Worm (Caenorhabditis elegans) whole organism, early embryonic: ENCODE data around the gene frpr-16.
"Not testable (repeated sequence)": the region's sequence is repeated elsewhere in the genome, so short reads cannot be mapped to it uniquely, and the experiment has no call there.

Experiments used
- B0310.2 ChIP-seq: sonication (generic microtip); optimal IDR thresholded peaks from 2 replicates; lab custom pipeline; 2016; ENCODE audit warnings: mild to moderate bottlenecking, missing genetic modification characterization, missing compliant biosample characterization
- F13C5.2 ChIP-seq: sonication (generic microtip); optimal IDR thresholded peaks from 2 replicates; lab custom pipeline; 2017; ENCODE audit warnings: mild to moderate bottlenecking, missing genetic modification characterization, inconsistent platforms, missing compliant biosample characterization
- aly-1 ChIP-seq: sonication (generic microtip); optimal IDR thresholded peaks from 2 replicates; lab custom pipeline; 2016; ENCODE audit warnings: missing genetic modification characterization, missing compliant biosample characterization
- ama-1 ChIP-seq: fragments of 150-350 bp; optimal IDR thresholded peaks from 2 replicates; lab custom pipeline; 2014
- ceh-13 ChIP-seq: fragments of 200-800 bp; sonication (Bioruptor generic); optimal IDR thresholded peaks from 2 replicates; lab custom pipeline; 2018; ENCODE audit warnings: mild to moderate bottlenecking, missing genetic modification characterization, missing compliant biosample characterization
- ceh-36 ChIP-seq: sonication (generic microtip); optimal IDR thresholded peaks from 2 replicates; lab custom pipeline; 2016; ENCODE audit warnings: missing genetic modification characterization, inconsistent platforms, missing compliant biosample characterization
- ets-7 ChIP-seq: sonication (generic microtip); optimal IDR thresholded peaks from 2 replicates; lab custom pipeline; 2016; ENCODE audit warnings: missing genotype, missing genetic modification characterization, missing compliant biosample characterization
- flt-1 ChIP-seq: fragments of 200-800 bp; sonication (Bioruptor generic); IDR thresholded peaks from 2 replicates; pipeline ENCODE4 v1.3.6; 2022; ENCODE audit warnings: missing genetic modification characterization, missing compliant biosample characterization
- hmbx-1 ChIP-seq: sonication (generic microtip); optimal IDR thresholded peaks from 2 replicates; lab custom pipeline; 2016; ENCODE audit warnings: mild to moderate bottlenecking, missing genetic modification characterization, missing compliant biosample characterization
- hmg-4 ChIP-seq: fragments of 200-800 bp; sonication (Bioruptor generic); optimal IDR thresholded peaks from 2 replicates; lab custom pipeline; 2018; ENCODE audit warnings: mild to moderate bottlenecking, missing genetic modification characterization, missing compliant biosample characterization
- hnd-1 ChIP-seq: sonication (generic microtip); optimal IDR thresholded peaks from 2 replicates; lab custom pipeline; 2016; ENCODE audit warnings: missing genetic modification characterization, missing compliant biosample characterization
- pes-1 ChIP-seq: fragments of 200-800 bp; sonication (Bioruptor generic); IDR thresholded peaks from 2 replicates; pipeline ENCODE4 v1.3.6; 2022; ENCODE audit warnings: missing genetic modification reagents, missing genetic modification characterization, missing compliant biosample characterization
- scrt-1 ChIP-seq: fragments of 200-800 bp; sonication (Bioruptor generic); IDR thresholded peaks from 2 replicates; pipeline ENCODE4 v1.3.6; 2022; ENCODE audit warnings: missing genetic modification characterization, missing compliant biosample characterization
- sea-1 ChIP-seq: fragments of 200-800 bp; sonication (Bioruptor generic); conservative IDR thresholded peaks from 2 replicates; pipeline ENCODE4 v1.3.6; 2022; ENCODE audit warnings: missing genetic modification characterization, missing compliant biosample characterization
- tbx-11 ChIP-seq: fragments of 200-800 bp; sonication (Bioruptor generic); IDR thresholded peaks from 2 replicates; pipeline ENCODE4 v1.3.6; 2022; ENCODE audit warnings: missing genetic modification characterization, missing compliant biosample characterization
- tbx-37 ChIP-seq: fragments of 200-800 bp; sonication (Bioruptor generic); conservative IDR thresholded peaks from 2 replicates; pipeline ENCODE4 v1.3.6; 2022; ENCODE audit warnings: missing genetic modification reagents, missing genetic modification characterization, missing compliant biosample characterization
- tra-4 ChIP-seq: sonication (generic microtip); optimal IDR thresholded peaks from 2 replicates; lab custom pipeline; 2017; ENCODE audit warnings: missing genetic modification characterization, missing compliant biosample characterization

Gene frpr-16

ce11 chrII:6025647-6026046 lies 5.4 kb downstream of the frpr-16 start:
- TF ChIP-seq F13C5.2 (tag; lab: Kevin White, UChicago): no peak
- no peak for TF ChIP-seq hmbx-1 (tag; lab: Kevin White, UChicago)
- no peak for TF ChIP-seq ama-1 (lab: Kevin White, UChicago)
- no peak for TF ChIP-seq tra-4 (tag; lab: Kevin White, UChicago)
- no peak for TF ChIP-seq ceh-36 (tag; lab: Kevin White, UChicago)
- TF ChIP-seq B0310.2: no peak
- TF ChIP-seq flt-1 (GFP tag; lab: Robert Waterston, UW): no peak
- no peak for TF ChIP-seq ceh-13 (GFP tag; lab: Kevin White, UChicago)
- no peak for TF ChIP-seq tbx-11 (GFP tag; lab: Robert Waterston, UW)
- TF ChIP-seq scrt-1 (GFP tag; lab: Robert Waterston, UW): no peak
- no peak for TF ChIP-seq aly-1 (tag; lab: Kevin White, UChicago)
- TF ChIP-seq tbx-37 (GFP tag; lab: Robert Waterston, UW): no peak
- no peak for TF ChIP-seq hmg-4
- TF ChIP-seq sea-1 (GFP tag; lab: Robert Waterston, UW): no peak
- TF ChIP-seq hnd-1 (tag; lab: Kevin White, UChicago): no peak
- no peak for TF ChIP-seq pes-1 (GFP tag; lab: Robert Waterston, UW)
- no peak for TF ChIP-seq ets-7 (tag; lab: Kevin White, UChicago)

DNA sequence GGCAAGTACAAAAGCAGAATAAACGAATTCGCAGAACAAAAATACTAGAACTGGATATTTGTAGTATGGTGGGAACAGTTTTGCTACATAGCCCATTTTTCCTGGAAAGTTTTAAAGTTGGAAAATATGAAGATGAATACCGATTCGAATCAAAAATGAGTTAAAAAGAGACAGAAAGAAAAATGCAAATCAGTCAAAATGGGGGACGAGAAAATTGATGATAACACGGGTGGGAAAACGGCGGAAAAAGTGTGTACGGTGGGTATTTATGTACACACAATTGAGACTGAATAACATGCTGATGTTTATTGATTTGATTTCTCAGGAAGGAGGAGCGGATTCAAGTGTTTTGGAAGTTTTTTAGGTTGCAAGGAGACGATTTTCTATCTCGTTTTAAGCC lies 6.1 kb downstream of the frpr-16 start, which contains the start of gene R12C12.9:
Gene R12C12.9 (minus strand): TSS at position 101 of the 400 bp plus-strand sequence.
- TF ChIP-seq tra-4 (tag; lab: Kevin White, UChicago) (no peak), hnd-1 (tag; lab: Kevin White, UChicago) (no peak), scrt-1 (GFP tag; lab: Robert Waterston, UW) (no peak), ceh-13 (GFP tag; lab: Kevin White, UChicago) (no peak), ceh-36 (tag; lab: Kevin White, UChicago) (no peak), ets-7 (tag; lab: Kevin White, UChicago) (no peak), flt-1 (GFP tag; lab: Robert Waterston, UW) (no peak), tbx-37 (GFP tag; lab: Robert Waterston, UW) (no peak), sea-1 (GFP tag; lab: Robert Waterston, UW) (no peak), aly-1 (tag; lab: Kevin White, UChicago) (no peak), hmg-4 (no peak), ama-1 (lab: Kevin White, UChicago) (no peak), hmbx-1 (tag; lab: Kevin White, UChicago) (no peak)

- TF ChIP-seq tbx-37 (GFP tag; lab: Robert Waterston, UW) (no peak), aly-1 (tag; lab: Kevin White, UChicago) (peak; percentile 37)
These were observed 8.4 kb downstream of the frpr-16 start for ce11 chrII:6022596-6022995.

ce11 chrII:6020353-6020752 lies 10.7 kb downstream of the frpr-16 start, which contains the start of gene ZK84.1:
Gene ZK84.1, plus strand, starts transcription at chrII:6020653.
- TF ChIP-seq aly-1 (tag; lab: Kevin White, UChicago): no peak
- no peak for TF ChIP-seq sea-1 (GFP tag; lab: Robert Waterston, UW)
- no peak for TF ChIP-seq hmg-4
- TF ChIP-seq hnd-1 (tag; lab: Kevin White, UChicago): no peak
- no peak for TF ChIP-seq scrt-1 (GFP tag; lab: Robert Waterston, UW)
- TF ChIP-seq tbx-11 (GFP tag; lab: Robert Waterston, UW): no peak
- no peak for TF ChIP-seq F13C5.2 (tag; lab: Kevin White, UChicago)
- no peak for TF ChIP-seq ceh-13 (GFP tag; lab: Kevin White, UChicago)

DNA sequence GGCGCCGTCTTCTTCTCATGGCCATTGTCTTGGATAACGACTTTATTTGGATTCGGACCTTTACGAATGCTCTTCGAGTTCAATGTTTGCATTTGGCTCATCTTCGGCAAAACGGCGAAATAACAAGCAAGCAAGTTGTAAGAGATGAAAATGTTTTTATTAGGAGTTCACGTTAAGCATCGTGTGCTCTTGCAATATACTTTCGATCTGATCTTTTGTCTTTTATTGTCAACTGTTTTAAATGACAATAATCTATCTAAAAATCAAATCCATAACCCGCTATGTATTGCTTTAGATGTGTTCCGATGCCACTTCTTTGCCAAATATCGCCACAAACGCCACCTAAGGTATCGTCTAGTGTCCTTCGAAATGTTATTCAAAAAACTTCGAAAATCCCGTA lies 14.6 kb downstream of the frpr-16 start, which contains the start of gene ZK84.5:
Gene ZK84.5 (minus strand): TSS at position 101 of the 400 bp plus-strand sequence.
- TF ChIP-seq ets-7 (tag; lab: Kevin White, UChicago): no peak
- TF ChIP-seq scrt-1 (GFP tag; lab: Robert Waterston, UW): no peak
- no peak for TF ChIP-seq hmg-4
- no peak for TF ChIP-seq tbx-37 (GFP tag; lab: Robert Waterston, UW)
- TF ChIP-seq pes-1 (GFP tag; lab: Robert Waterston, UW): no peak
- TF ChIP-seq sea-1 (GFP tag; lab: Robert Waterston, UW): no peak
- TF ChIP-seq hnd-1 (tag; lab: Kevin White, UChicago): no peak
- no peak for TF ChIP-seq aly-1 (tag; lab: Kevin White, UChicago)
- TF ChIP-seq ama-1 (lab: Kevin White, UChicago): no peak
- no peak for TF ChIP-seq B0310.2
- no peak for TF ChIP-seq ceh-36 (tag; lab: Kevin White, UChicago)
- TF ChIP-seq tra-4 (tag; lab: Kevin White, UChicago): no peak
- no peak for TF ChIP-seq ceh-13 (GFP tag; lab: Kevin White, UChicago)

DNA sequence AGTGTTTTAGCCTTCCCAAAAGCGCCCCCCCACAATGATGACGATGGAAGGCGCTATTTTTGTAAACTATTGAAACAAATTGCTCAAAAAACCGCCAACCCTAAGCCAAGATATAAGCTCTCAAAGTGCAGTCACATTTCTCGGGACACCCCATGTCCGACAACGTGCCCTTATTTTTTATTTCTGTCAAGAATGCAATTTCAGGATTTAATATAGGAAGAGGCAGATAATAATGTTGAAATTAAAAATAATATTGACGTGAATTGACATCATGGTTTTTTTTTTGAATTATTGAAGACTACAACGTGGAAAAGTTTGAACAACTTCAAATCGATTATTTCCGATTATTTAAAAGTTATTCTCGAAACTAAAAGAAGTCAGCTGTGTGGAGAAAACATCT lies 16.9 kb downstream of the frpr-16 start, which contains the start of gene ZK84.2:
Gene ZK84.2 (plus strand): TSS at position 301 of the 400 bp plus-strand sequence.
- TF ChIP-seq hmg-4; tbx-11 (GFP tag; lab: Robert Waterston, UW); ama-1 (lab: Kevin White, UChicago): not testable (repeated sequence)

ce11 chrII:6010544-6010943 lies 20.5 kb downstream of the frpr-16 start, which contains the start of gene ins-20:
Gene ins-20, plus strand, starts transcription at chrII:6010844.
- TF ChIP-seq scrt-1 (GFP tag; lab: Robert Waterston, UW): no peak
- TF ChIP-seq flt-1 (GFP tag; lab: Robert Waterston, UW): no peak
- no peak for TF ChIP-seq hmbx-1 (tag; lab: Kevin White, UChicago)
- no peak for TF ChIP-seq pes-1 (GFP tag; lab: Robert Waterston, UW)
- no peak for TF ChIP-seq hmg-4
- TF ChIP-seq ceh-36 (tag; lab: Kevin White, UChicago): no peak
- no peak for TF ChIP-seq tra-4 (tag; lab: Kevin White, UChicago)
- TF ChIP-seq ceh-13 (GFP tag; lab: Kevin White, UChicago): no peak
- no peak for TF ChIP-seq tbx-11 (GFP tag; lab: Robert Waterston, UW)
- no peak for TF ChIP-seq B0310.2
